Worm (Caenorhabditis elegans): ENCODE measurements around the gene glb-33.

DNA sequence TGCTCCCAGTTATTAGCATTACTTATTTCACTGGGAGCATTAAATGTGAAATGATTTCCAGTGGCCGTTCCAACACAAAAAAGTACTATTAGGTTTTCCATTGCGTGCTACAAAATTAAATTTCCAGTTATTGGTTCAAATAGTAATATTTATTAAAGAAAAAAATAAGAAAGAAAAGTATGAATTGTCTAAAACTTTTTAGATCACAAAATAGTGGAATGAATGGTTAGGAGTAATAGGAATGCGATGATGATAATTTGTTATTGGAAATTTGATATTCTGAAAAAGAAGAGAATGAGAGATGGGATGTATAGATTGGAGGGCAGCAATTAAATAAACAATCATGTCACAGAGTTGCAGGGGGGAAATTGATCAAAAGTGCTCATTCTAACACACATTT lies 6.1 kb downstream of the glb-33 start, which contains the start of gene Y75B7AL.2:
- no peak for TF ChIP-seq ama-1 (optimal IDR thresholded peaks at IDR 0.05)
- no peak for TF ChIP-seq ref-2 (tag; optimal IDR thresholded peaks at IDR 0.05)
